Worm (Caenorhabditis elegans): ENCODE results near the gene sec-6.

Gene sec-6

ce11 chrII:5322732-5323326 is 36.5 kb upstream of the sec-6 start, which contains the start of gene vhp-1:
Gene vhp-1, plus strand, starts transcription at chrII:5323276.
- TF ChIP-seq unc-55 (GFP tag; optimal IDR thresholded peaks at IDR 0.05) (no peak), sma-9 (GFP tag; optimal IDR thresholded peaks at IDR 0.05) (peak; percentile 16), sma-9 (tag; optimal IDR thresholded peaks at IDR 0.05) (no peak), blmp-1 (tag; optimal IDR thresholded peaks at IDR 0.05; ENCODE audit: insufficient read depth) (peak; percentile 57), ZK546.5 (tag; optimal IDR thresholded peaks at IDR 0.05) (no peak), lsy-2 (tag; optimal IDR thresholded peaks at IDR 0.05) (no peak), nhr-11 (tag; optimal IDR thresholded peaks at IDR 0.05) (no peak), zag-1 (tag; optimal IDR thresholded peaks at IDR 0.05) (no peak), R02D3.7 (tag; optimal IDR thresholded peaks at IDR 0.05) (no peak), C34F6.9 (tag; optimal IDR thresholded peaks at IDR 0.05) (no peak), nhr-129 (tag; optimal IDR thresholded peaks at IDR 0.05) (peak; percentile 2), nhr-25 (tag; optimal IDR thresholded peaks at IDR 0.05) (peak; percentile 4), peb-1 (tag; optimal IDR thresholded peaks at IDR 0.05) (no peak), snpc-4 (tag; optimal IDR thresholded peaks at IDR 0.05) (no peak), mab-5 (tag; optimal IDR thresholded peaks at IDR 0.05) (no peak), sma-3 (GFP tag; optimal IDR thresholded peaks at IDR 0.05) (no peak), gmeb-1 (tag; optimal IDR thresholded peaks at IDR 0.05) (no peak), lin-39 (tag; optimal IDR thresholded peaks at IDR 0.05) (no peak), sem-4 (tag; optimal IDR thresholded peaks at IDR 0.05) (no peak), dmd-4 (tag; optimal IDR thresholded peaks at IDR 0.05) (no peak), Y55F3AM.14 (GFP tag; optimal IDR thresholded peaks at IDR 0.05) (no peak), nhr-10 (tag; optimal IDR thresholded peaks at IDR 0.05) (no peak), egl-27 (tag; optimal IDR thresholded peaks at IDR 0.05) (no peak), crh-2 (tag; optimal IDR thresholded peaks at IDR 0.05) (no peak), ceh-82 (tag; optimal IDR thresholded peaks at IDR 0.05) (no peak), ztf-4 (tag; optimal IDR thresholded peaks at IDR 0.05) (no peak)

DNA sequence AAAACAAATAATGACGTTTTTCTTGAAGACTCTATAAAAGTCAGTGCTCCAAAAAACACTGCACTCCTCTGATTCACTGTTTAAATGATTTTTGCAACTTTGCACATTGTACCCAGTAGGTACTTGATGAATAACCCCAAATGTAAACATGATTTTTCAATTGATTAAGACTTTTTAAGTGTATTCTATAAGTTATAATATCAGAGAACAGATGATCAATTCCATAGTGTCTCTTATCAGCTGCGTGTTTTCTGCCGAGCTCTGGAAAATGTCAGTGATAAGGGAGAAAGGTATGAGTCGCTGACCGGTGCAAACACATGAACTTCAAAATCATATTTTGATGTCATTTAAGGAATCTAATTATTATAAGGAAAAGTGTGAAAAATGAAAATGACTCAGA is 35.6 kb upstream of the sec-6 start:
- TF ChIP-seq gmeb-1 (tag; optimal IDR thresholded peaks at IDR 0.05) (peak; percentile 39), lin-11 (tag; optimal IDR thresholded peaks at IDR 0.05) (no peak), crh-2 (tag; optimal IDR thresholded peaks at IDR 0.05) (peak; percentile 40), ZK546.5 (tag; optimal IDR thresholded peaks at IDR 0.05) (no peak), skn-1 (tag; optimal IDR thresholded peaks at IDR 0.05) (no peak), fos-1 (tag; optimal IDR thresholded peaks at IDR 0.05) (peak; percentile 98), sma-3 (GFP tag; optimal IDR thresholded peaks at IDR 0.05) (peak; percentile 20), sma-9 (GFP tag; optimal IDR thresholded peaks at IDR 0.05) (peak; percentile 93), sma-9 (tag; optimal IDR thresholded peaks at IDR 0.05) (no peak), F13H6.1 (tag; optimal IDR thresholded peaks at IDR 0.05) (peak; percentile 62), nhr-21 (tag; optimal IDR thresholded peaks at IDR 0.05) (peak; percentile 14)

ce11 chrII:5324653-5325052 is 34.7 kb upstream of the sec-6 start:
- TF ChIP-seq ceh-82 (tag; optimal IDR thresholded peaks at IDR 0.05) (no peak), nhr-25 (tag; optimal IDR thresholded peaks at IDR 0.05) (peak; percentile 65)

- TF ChIP-seq ztf-11 (tag; optimal IDR thresholded peaks at IDR 0.05) (no peak), lsy-2 (tag; optimal IDR thresholded peaks at IDR 0.05) (peak; percentile 33 to 76), blmp-1 (tag; optimal IDR thresholded peaks at IDR 0.05; ENCODE audit: insufficient read depth) (no peak), sem-4 (tag; optimal IDR thresholded peaks at IDR 0.05) (peak; percentile 24), elt-3 (tag; optimal IDR thresholded peaks at IDR 0.05) (no peak), lin-13 (GFP tag; optimal IDR thresholded peaks at IDR 0.05) (no peak), mdl-1 (tag; optimal IDR thresholded peaks at IDR 0.05) (peak; percentile 21 to 67), alr-1 (tag; optimal IDR thresholded peaks at IDR 0.05) (peak; percentile 11), nhr-21 (tag; optimal IDR thresholded peaks at IDR 0.05) (peak; percentile 52), zag-1 (tag; optimal IDR thresholded peaks at IDR 0.05) (peak; percentile 77), mbf-1 (tag; optimal IDR thresholded peaks at IDR 0.05) (no peak), ama-1 (optimal IDR thresholded peaks at IDR 0.05) (no peak), crh-2 (tag; optimal IDR thresholded peaks at IDR 0.05) (peak; percentile 93), fos-1 (tag; optimal IDR thresholded peaks at IDR 0.05) (peak; percentile 68), ceh-16 (tag; optimal IDR thresholded peaks at IDR 0.05) (no peak), Y55F3AM.14 (GFP tag; optimal IDR thresholded peaks at IDR 0.05) (peak; percentile 30), skn-1 (tag; optimal IDR thresholded peaks at IDR 0.05) (no peak), egl-27 (tag; optimal IDR thresholded peaks at IDR 0.05) (peak; percentile 78), snpc-4 (tag; optimal IDR thresholded peaks at IDR 0.05) (no peak), nhr-129 (tag; optimal IDR thresholded peaks at IDR 0.05) (peak; percentile 91), unc-55 (GFP tag; optimal IDR thresholded peaks at IDR 0.05) (peak; percentile 81), dmd-4 (tag; optimal IDR thresholded peaks at IDR 0.05) (no peak), nhr-77 (tag; optimal IDR thresholded peaks at IDR 0.05) (no peak), F13H6.1 (tag; optimal IDR thresholded peaks at IDR 0.05) (peak; percentile 83), lin-11 (tag; optimal IDR thresholded peaks at IDR 0.05) (peak; percentile 4), R02D3.7 (tag; optimal IDR thresholded peaks at IDR 0.05) (no peak), unc-39 (tag; optimal IDR thresholded peaks at IDR 0.05) (no peak), nhr-12 (tag; optimal IDR thresholded peaks at IDR 0.05) (no peak), nhr-237 (tag; optimal IDR thresholded peaks at IDR 0.05) (no peak), ceh-82 (tag; optimal IDR thresholded peaks at IDR 0.05) (no peak), sma-9 (GFP tag; optimal IDR thresholded peaks at IDR 0.05) (peak; percentile 85), sma-9 (tag; optimal IDR thresholded peaks at IDR 0.05) (peak; percentile 21), aly-2 (tag; optimal IDR thresholded peaks at IDR 0.05) (no peak), nhr-10 (tag; optimal IDR thresholded peaks at IDR 0.05) (no peak)
These were observed 33.2 kb upstream of the sec-6 start for ce11 chrII:5326024-5326627.

Measured in whole organism, L2 larva.